Worm (Caenorhabditis elegans) whole organism, L2 larva: ENCODE results near the gene ubxn-5.

Experiments used
- C34F6.9 ChIP-seq: fragments of 150-350 bp; optimal IDR thresholded peaks from 2 replicates; lab custom pipeline; 2014; ENCODE audit warnings: missing biosample characterization, missing genetic modification characterization
- F13H6.1 ChIP-seq: sonication (generic microtip); optimal IDR thresholded peaks from 2 replicates; lab custom pipeline; 2016; ENCODE audit warnings: missing genetic modification characterization, missing compliant biosample characterization
- R02D3.7 ChIP-seq: fragments of 150-350 bp; optimal IDR thresholded peaks from 2 replicates; lab custom pipeline; 2014; ENCODE audit warnings: missing biosample characterization, missing genetic modification characterization
- aly-2 ChIP-seq: fragments of 150-350 bp; optimal IDR thresholded peaks from 2 replicates; lab custom pipeline; 2014; ENCODE audit warnings: missing biosample characterization, missing genetic modification characterization
- ceh-16 ChIP-seq: fragments of 150-350 bp; optimal IDR thresholded peaks from 2 replicates; lab custom pipeline; 2014; ENCODE audit warnings: missing biosample characterization, missing genetic modification characterization
- ceh-82 ChIP-seq: fragments of 150-350 bp; optimal IDR thresholded peaks from 2 replicates; lab custom pipeline; 2014; ENCODE audit warnings: missing biosample characterization, missing genetic modification characterization
- dmd-4 ChIP-seq: sonication (generic microtip); optimal IDR thresholded peaks from 2 replicates; lab custom pipeline; 2017; ENCODE audit warnings: missing biosample characterization, missing genetic modification characterization
- egl-27 ChIP-seq: sonication (generic microtip); optimal IDR thresholded peaks from 3 replicates; lab custom pipeline; 2017; ENCODE audit warnings: missing biosample characterization, missing genetic modification reagents, missing genetic modification characterization
- elt-3 ChIP-seq: sonication (generic microtip); optimal IDR thresholded peaks from 2 replicates; lab custom pipeline; 2017; ENCODE audit warnings: missing biosample characterization, missing genetic modification characterization
- fos-1 ChIP-seq: fragments of 150-350 bp; optimal IDR thresholded peaks from 2 replicates; lab custom pipeline; 2014; ENCODE audit warnings: missing biosample characterization, missing genetic modification characterization
- gmeb-1 ChIP-seq: fragments of 150-350 bp; optimal IDR thresholded peaks from 2 replicates; lab custom pipeline; 2014; ENCODE audit warnings: missing biosample characterization, missing genetic modification characterization
- lin-11 ChIP-seq: fragments of 150-350 bp; sonication (generic microtip); optimal IDR thresholded peaks from 2 replicates; lab custom pipeline; 2014; ENCODE audit warnings: missing biosample characterization, missing genetic modification characterization, inconsistent platforms, mixed read lengths
- lin-13 ChIP-seq: fragments of 150-350 bp; optimal IDR thresholded peaks from 2 replicates; lab custom pipeline; 2014; ENCODE audit warnings: missing biosample characterization, missing genetic modification reagents, missing genetic modification characterization
- lin-39 ChIP-seq: fragments of 150-350 bp; optimal IDR thresholded peaks from 2 replicates; lab custom pipeline; 2014; ENCODE audit warnings: missing biosample characterization, missing genetic modification reagents, missing genetic modification characterization
- lsy-2 ChIP-seq, 2 experiments: fragments of 150-350 bp in 1 of 2; sonication (generic microtip) in 1 of 2; optimal IDR thresholded peaks; 2 replicates each; lab custom pipeline; 2014 to 2017; ENCODE audit warnings: missing biosample characterization in 2 of 2, missing genetic modification characterization in 2 of 2
- mab-5 ChIP-seq: fragments of 150-350 bp; optimal IDR thresholded peaks from 2 replicates; lab custom pipeline; 2014; ENCODE audit warnings: missing biosample characterization, missing genetic modification characterization
- mbf-1 ChIP-seq: sonication (generic microtip); optimal IDR thresholded peaks from 2 replicates; lab custom pipeline; 2017; ENCODE audit warnings: missing biosample characterization, missing genetic modification characterization
- nhr-10 ChIP-seq: sonication (generic microtip); optimal IDR thresholded peaks from 2 replicates; lab custom pipeline; 2017; ENCODE audit warnings: missing biosample characterization, missing genetic modification characterization
- nhr-12 ChIP-seq: fragments of 150-350 bp; optimal IDR thresholded peaks from 2 replicates; lab custom pipeline; 2014; ENCODE audit warnings: missing biosample characterization, missing genetic modification characterization
- nhr-129 ChIP-seq: fragments of 150-350 bp; optimal IDR thresholded peaks from 2 replicates; lab custom pipeline; 2014; ENCODE audit warnings: missing biosample characterization, missing genetic modification characterization
- nhr-21 ChIP-seq: fragments of 150-350 bp; optimal IDR thresholded peaks from 2 replicates; lab custom pipeline; 2014; ENCODE audit warnings: missing biosample characterization, missing genetic modification characterization
- nhr-23 ChIP-seq: fragments of 150-350 bp; optimal IDR thresholded peaks from 2 replicates; lab custom pipeline; 2014; ENCODE audit warnings: missing biosample characterization, missing genetic modification reagents, missing genetic modification characterization
- nhr-237 ChIP-seq: fragments of 150-350 bp; optimal IDR thresholded peaks from 2 replicates; lab custom pipeline; 2014; ENCODE audit warnings: missing biosample characterization, missing genetic modification characterization
- nhr-6 ChIP-seq: fragments of 150-350 bp; optimal IDR thresholded peaks from 2 replicates; lab custom pipeline; 2014; ENCODE audit warnings: missing biosample characterization, missing genetic modification characterization
- nhr-77 ChIP-seq: fragments of 150-350 bp; optimal IDR thresholded peaks from 2 replicates; lab custom pipeline; 2014; ENCODE audit warnings: missing biosample characterization, missing genetic modification characterization
- peb-1 ChIP-seq: fragments of 150-350 bp; optimal IDR thresholded peaks from 2 replicates; lab custom pipeline; 2014; ENCODE audit warnings: missing biosample characterization, missing genetic modification characterization
- sem-4 ChIP-seq: fragments of 150-350 bp; optimal IDR thresholded peaks from 2 replicates; lab custom pipeline; 2014; ENCODE audit warnings: missing biosample characterization, missing genetic modification reagents, missing genetic modification characterization
- skn-1 ChIP-seq: sonication (generic microtip); optimal IDR thresholded peaks from 2 replicates; lab custom pipeline; 2017; ENCODE audit warnings: missing biosample characterization, missing genetic modification characterization
- sma-3 ChIP-seq: sonication (generic microtip); optimal IDR thresholded peaks from 2 replicates; lab custom pipeline; 2016; ENCODE audit warnings: missing genetic modification reagents, missing genetic modification characterization, missing compliant biosample characterization
- sma-9 ChIP-seq, 2 experiments: fragments of 150-350 bp in 1 of 2; sonication (generic microtip) in 1 of 2; optimal IDR thresholded peaks; 2 replicates each; lab custom pipeline; 2014 to 2016; ENCODE audit warnings: missing genetic modification characterization in 2 of 2, mild to moderate bottlenecking in 1 of 2, missing biosample characterization in 1 of 2, missing compliant biosample characterization in 1 of 2, missing genetic modification reagents in 1 of 2, moderate library complexity in 1 of 2
- snpc-4 ChIP-seq: fragments of 150-350 bp; optimal IDR thresholded peaks from 2 replicates; lab custom pipeline; 2014; ENCODE audit warnings: missing biosample characterization, missing genetic modification characterization
- unc-39 ChIP-seq: fragments of 150-350 bp; optimal IDR thresholded peaks from 2 replicates; lab custom pipeline; 2014; ENCODE audit warnings: missing biosample characterization, missing genetic modification characterization
- unc-55 ChIP-seq: fragments of 150-350 bp; sonication (generic microtip); optimal IDR thresholded peaks from 3 replicates; lab custom pipeline; 2014; ENCODE audit warnings: missing biosample characterization, missing genetic modification reagents, missing genetic modification characterization
- unc-62 ChIP-seq: fragments of 150-350 bp; optimal IDR thresholded peaks from 2 replicates; lab custom pipeline; 2014; ENCODE audit warnings: missing biosample characterization, missing genetic modification reagents, missing genetic modification characterization
- zag-1 ChIP-seq: fragments of 150-350 bp; optimal IDR thresholded peaks from 2 replicates; lab custom pipeline; 2014; ENCODE audit warnings: missing biosample characterization, missing genetic modification characterization
- ztf-11 ChIP-seq: sonication (generic microtip); optimal IDR thresholded peaks from 2 replicates; lab custom pipeline; 2017; ENCODE audit warnings: missing biosample characterization, missing genetic modification characterization
- ztf-4 ChIP-seq: fragments of 150-350 bp; optimal IDR thresholded peaks from 2 replicates; lab custom pipeline; 2014; ENCODE audit warnings: missing biosample characterization, missing genetic modification characterization

ubxn-5 gene

ce11 chrII:10234398-10234797 is at the start of gene ubxn-5:
ubxn-5 (minus strand) TSS chrII:10234498.
- TF ChIP-seq fos-1 (tag; lab: Kevin White, UChicago) (no peak), mbf-1 (tag; lab: Kevin White, UChicago) (no peak), unc-62 (no peak), nhr-77 (no peak), peb-1 (tag; lab: Kevin White, UChicago) (no peak), snpc-4 (no peak), aly-2 (tag; lab: Kevin White, UChicago) (no peak), nhr-23 (tag; lab: Kevin White, UChicago) (no peak), lin-39 (no peak)

ce11 chrII:10283145-10283544 is 48.8 kb upstream of the ubxn-5 start:
- TF ChIP-seq F13H6.1 (tag; lab: Kevin White, UChicago) (no peak), dmd-4 (no peak), aly-2 (tag; lab: Kevin White, UChicago) (no peak), sma-9 (GFP tag; optimal IDR thresholded peaks at IDR 0.05; lab: Kevin White, UChicago) (no peak), sma-9 (tag; optimal IDR thresholded peaks at IDR 0.05; lab: Kevin White, UChicago) (no peak), lin-13 (GFP tag; lab: Kevin White, UChicago) (no peak), ceh-82 (no peak), R02D3.7 (tag; lab: Kevin White, UChicago) (no peak), sma-3 (GFP tag; lab: Kevin White, UChicago) (no peak), nhr-6 (no peak)

- TF ChIP-seq skn-1, result no peak
- no peak for TF ChIP-seq zag-1 (tag; lab: Kevin White, UChicago)
- TF ChIP-seq fos-1 (tag; lab: Kevin White, UChicago), result peak; percentile 3
- TF ChIP-seq nhr-10 (tag; lab: Kevin White, UChicago), result no peak
These were observed 47.4 kb upstream of the ubxn-5 start for ce11 chrII:10281674-10282073.

ce11 chrII:10279561-10279960 is 45.3 kb upstream of the ubxn-5 start, which contains the start of gene ZK971.1:
ZK971.1 (minus strand) TSS chrII:10279661.
- no peak for TF ChIP-seq nhr-12 (tag; lab: Kevin White, UChicago)
- no peak for TF ChIP-seq lin-11 (tag; lab: Kevin White, UChicago)
- no peak for TF ChIP-seq R02D3.7 (tag; lab: Kevin White, UChicago)
- TF ChIP-seq lin-39, result no peak
- TF ChIP-seq F13H6.1 (tag; lab: Kevin White, UChicago), result no peak
- TF ChIP-seq sem-4 (tag; lab: Kevin White, UChicago), result no peak
- no peak for TF ChIP-seq aly-2 (tag; lab: Kevin White, UChicago)
- TF ChIP-seq sma-9 (GFP tag; optimal IDR thresholded peaks at IDR 0.05; lab: Kevin White, UChicago), result no peak
- TF ChIP-seq sma-9 (tag; optimal IDR thresholded peaks at IDR 0.05; lab: Kevin White, UChicago), result no peak
- no peak for TF ChIP-seq nhr-129 (tag; lab: Kevin White, UChicago)
- TF ChIP-seq dmd-4, result no peak
- TF ChIP-seq unc-55 (GFP tag; lab: Kevin White, UChicago), result no peak
- TF ChIP-seq gmeb-1 (tag; lab: Kevin White, UChicago), result no peak
- TF ChIP-seq ceh-16 (tag; lab: Kevin White, UChicago), result no peak
- no peak for TF ChIP-seq nhr-6
- no peak for TF ChIP-seq unc-39
- TF ChIP-seq lin-13 (GFP tag; lab: Kevin White, UChicago), result no peak
- no peak for TF ChIP-seq C34F6.9 (tag; lab: Kevin White, UChicago)

- TF ChIP-seq F13H6.1 (tag; lab: Kevin White, UChicago) (no peak), sma-3 (GFP tag; lab: Kevin White, UChicago) (no peak), elt-3 (tag; lab: Kevin White, UChicago) (no peak), egl-27 (tag; lab: Kevin White, UChicago) (no peak), ceh-16 (tag; lab: Kevin White, UChicago) (no peak), lsy-2 (tag; optimal IDR thresholded peaks at IDR 0.05; lab: Kevin White, UChicago) (no peak), ztf-11 (no peak), R02D3.7 (tag; lab: Kevin White, UChicago) (no peak), sma-9 (GFP tag; optimal IDR thresholded peaks at IDR 0.05; lab: Kevin White, UChicago) (no peak), sma-9 (tag; optimal IDR thresholded peaks at IDR 0.05; lab: Kevin White, UChicago) (no peak), unc-39 (no peak), unc-55 (GFP tag; lab: Kevin White, UChicago) (no peak), ztf-4 (tag; lab: Kevin White, UChicago) (no peak), C34F6.9 (tag; lab: Kevin White, UChicago) (no peak), mab-5 (tag; lab: Kevin White, UChicago) (no peak), nhr-21 (tag; lab: Kevin White, UChicago) (no peak), nhr-237 (tag; lab: Kevin White, UChicago) (no peak), nhr-23 (tag; lab: Kevin White, UChicago) (no peak)
These were observed 36.8 kb upstream of the ubxn-5 start, which contains the start of gene F54B3.4 for ce11 chrII:10271093-10271492. F54B3.4 (minus strand) TSS chrII:10271193.
